Worm (Caenorhabditis elegans) whole organism, L3 larva: ENCODE results near the gene C01B10.9.
A peak's percentile ranks its signal among the peaks of the same experiment; 100 is the strongest.

Experiments used
- ZK546.5 ChIP-seq: sonication (generic microtip); optimal IDR thresholded peaks from 2 replicates; lab custom pipeline; 2017; ENCODE audit warnings: missing biosample characterization, missing genetic modification characterization
- ama-1 ChIP-seq: fragments of 150-350 bp; optimal IDR thresholded peaks from 2 replicates; lab custom pipeline; 2018
- ceh-16 ChIP-seq: sonication (generic microtip); optimal IDR thresholded peaks from 2 replicates; lab custom pipeline; 2017; ENCODE audit warnings: missing biosample characterization, missing genetic modification characterization
- ceh-9 ChIP-seq: sonication (generic microtip); optimal IDR thresholded peaks from 2 replicates; lab custom pipeline; 2018; ENCODE audit warnings: missing biosample characterization, missing genetic modification characterization
- daf-12 ChIP-seq: fragments of 150-350 bp; optimal IDR thresholded peaks from 2 replicates; lab custom pipeline; 2014; ENCODE audit warnings: missing biosample characterization, missing genetic modification reagents, missing genetic modification characterization
- egl-5 ChIP-seq: fragments of 150-350 bp; optimal IDR thresholded peaks from 2 replicates; lab custom pipeline; 2017; ENCODE audit warnings: missing biosample characterization, missing genetic modification reagents, missing genetic modification characterization, inconsistent platforms
- elt-1 ChIP-seq: fragments of 150-350 bp; optimal IDR thresholded peaks from 2 replicates; lab custom pipeline; 2014; ENCODE audit warnings: missing biosample characterization, missing genetic modification characterization
- elt-2 ChIP-seq: sonication (generic microtip); optimal IDR thresholded peaks from 2 replicates; lab custom pipeline; 2016; ENCODE audit warnings: missing genetic modification reagents, mild to moderate bottlenecking, missing genetic modification characterization, missing compliant biosample characterization
- elt-3 ChIP-seq, 3 experiments: fragments of 150-350 bp in 1 of 3; sonication (generic microtip) in 2 of 3; optimal IDR thresholded peaks; 2 replicates in 2 of 3; 4 replicates in 1 of 3; lab custom pipeline; 2014 to 2017; ENCODE audit warnings: missing biosample characterization in 3 of 3, missing genetic modification characterization in 3 of 3
- eor-1 ChIP-seq, 2 experiments: fragments of 150-350 bp; optimal IDR thresholded peaks; 2 replicates each; lab custom pipeline; 2014 to 2018; ENCODE audit warnings: missing biosample characterization in 2 of 2, missing genetic modification characterization in 2 of 2
- fkh-10 ChIP-seq: sonication (generic microtip); optimal IDR thresholded peaks from 2 replicates; lab custom pipeline; 2017; ENCODE audit warnings: missing biosample characterization, missing genetic modification reagents, missing genetic modification characterization
- fkh-2 ChIP-seq: fragments of 150-350 bp; optimal IDR thresholded peaks from 2 replicates; lab custom pipeline; 2014; ENCODE audit warnings: missing biosample characterization, missing genetic modification reagents, missing genetic modification characterization
- hmg-11 ChIP-seq: sonication (generic microtip); optimal IDR thresholded peaks from 2 replicates; lab custom pipeline; 2016; ENCODE audit warnings: missing genetic modification characterization, missing compliant biosample characterization
- lin-15B ChIP-seq: fragments of 150-350 bp; optimal IDR thresholded peaks from 2 replicates; lab custom pipeline; 2014; ENCODE audit warnings: missing biosample characterization, missing genetic modification characterization
- mml-1 ChIP-seq: fragments of 150-350 bp; sonication (generic microtip); optimal IDR thresholded peaks from 3 replicates; lab custom pipeline; 2014; ENCODE audit warnings: missing biosample characterization, missing genetic modification characterization
- nfya-1 ChIP-seq: sonication (generic microtip); optimal IDR thresholded peaks from 2 replicates; lab custom pipeline; 2017; ENCODE audit warnings: missing genetic modification characterization, mild to moderate bottlenecking, missing compliant biosample characterization, antibody characterized with exemption, moderate library complexity; ENCODE audit not compliant: insufficient read depth
- nhr-11 ChIP-seq: fragments of 150-350 bp; optimal IDR thresholded peaks from 2 replicates; lab custom pipeline; 2014; ENCODE audit warnings: missing biosample characterization, missing genetic modification characterization
- nhr-12 ChIP-seq: fragments of 150-350 bp; optimal IDR thresholded peaks from 2 replicates; lab custom pipeline; 2014; ENCODE audit warnings: missing biosample characterization, missing genetic modification characterization
- nhr-23 ChIP-seq: fragments of 150-350 bp; optimal IDR thresholded peaks from 2 replicates; lab custom pipeline; 2014; ENCODE audit warnings: missing biosample characterization, missing genetic modification reagents, missing genetic modification characterization
- nhr-25 ChIP-seq: sonication (generic microtip); optimal IDR thresholded peaks from 2 replicates; lab custom pipeline; 2017; ENCODE audit warnings: missing biosample characterization, missing genetic modification characterization
- nhr-28 ChIP-seq: fragments of 150-350 bp; optimal IDR thresholded peaks from 2 replicates; lab custom pipeline; 2014; ENCODE audit warnings: missing biosample characterization, missing genetic modification characterization
- nhr-43 ChIP-seq: sonication (generic microtip); optimal IDR thresholded peaks from 2 replicates; lab custom pipeline; 2016; ENCODE audit warnings: mild to moderate bottlenecking, missing genetic modification characterization, missing compliant biosample characterization; ENCODE audit not compliant: poor library complexity, severe bottlenecking
- nhr-77 ChIP-seq: fragments of 150-350 bp; optimal IDR thresholded peaks from 2 replicates; lab custom pipeline; 2014; ENCODE audit warnings: missing biosample characterization, missing genetic modification characterization
- pqm-1 ChIP-seq: fragments of 150-350 bp; optimal IDR thresholded peaks from 2 replicates; lab custom pipeline; 2017; ENCODE audit warnings: missing biosample characterization, missing genetic modification characterization, inconsistent platforms
- snpc-4 ChIP-seq: fragments of 150-350 bp; optimal IDR thresholded peaks from 2 replicates; lab custom pipeline; 2014; ENCODE audit warnings: missing biosample characterization, missing genetic modification characterization
- zag-1 ChIP-seq: fragments of 150-350 bp; optimal IDR thresholded peaks from 2 replicates; lab custom pipeline; 2014; ENCODE audit warnings: missing biosample characterization, missing genetic modification characterization

Gene C01B10.9

ce11 chrIV:6653663-6654201 lies 21.7 kb downstream of the C01B10.9 start:
- TF ChIP-seq nhr-23 (peak; percentile 4), nhr-43 (tag; lab: Kevin White, UChicago) (peak; percentile 62), nhr-25 (tag; lab: Kevin White, UChicago) (peak; percentile 70), eor-1 (tag; optimal IDR thresholded peaks at IDR 0.05; lab: Kevin White, UChicago) (no peak)

- no peak for TF ChIP-seq zag-1 (tag; lab: Kevin White, UChicago)
- no peak for TF ChIP-seq elt-1 (tag; lab: Kevin White, UChicago)
- TF ChIP-seq elt-3 (tag; optimal IDR thresholded peaks at IDR 0.05; lab: Kevin White, UChicago) = peak in 1 of 3 experiments; percentile 37
- peak; percentile 32 for TF ChIP-seq nhr-23
- peak; percentile 44 for TF ChIP-seq nhr-25 (tag; lab: Kevin White, UChicago)
- TF ChIP-seq nfya-1 = no peak
- TF ChIP-seq nhr-43 (tag; lab: Kevin White, UChicago) = peak; percentile 31
- TF ChIP-seq, all 47 proteins: peak for 4
These were observed 23.7 kb downstream of the C01B10.9 start for ce11 chrIV:6655747-6656146.

- TF ChIP-seq nfya-1 (no peak), elt-3 (tag; optimal IDR thresholded peaks at IDR 0.05; lab: Kevin White, UChicago) (peak in 2 of 3 experiments; percentile 11 to 51), nhr-25 (tag; lab: Kevin White, UChicago) (peak; percentile 13), ceh-16 (no peak)
- TF ChIP-seq, all 47 proteins: peak for 2
These were observed 25.6 kb downstream of the C01B10.9 start, which contains the start of gene C01B10.11 for ce11 chrIV:6657519-6658031. Gene C01B10.11 (plus strand): TSS chrIV:6657981.

- peak; percentile 28 for TF ChIP-seq ama-1 (lab: Kevin White, UChicago)
- TF ChIP-seq snpc-4 = peak; percentile 54
- no peak for TF ChIP-seq elt-2 (tag; lab: Kevin White, UChicago)
These were observed 32.3 kb downstream of the C01B10.9 start for ce11 chrIV:6664336-6664735.

- TF ChIP-seq ama-1 (lab: Kevin White, UChicago) (no peak), pqm-1 (tag; lab: Kevin White, UChicago) (no peak), egl-5 (tag; lab: Kevin White, UChicago) (no peak), ceh-9 (tag; lab: Kevin White, UChicago) (no peak), daf-12 (no peak), nhr-11 (tag; lab: Kevin White, UChicago) (no peak), lin-15B (tag; lab: Kevin White, UChicago) (no peak), nhr-28 (tag; lab: Kevin White, UChicago) (no peak), nhr-77 (tag; lab: Kevin White, UChicago) (no peak), nhr-12 (tag; lab: Kevin White, UChicago) (no peak), ZK546.5 (tag; lab: Kevin White, UChicago) (no peak), fkh-10 (GFP tag; lab: Kevin White, UChicago) (no peak), hmg-11 (tag; lab: Kevin White, UChicago) (no peak), nhr-25 (tag; lab: Kevin White, UChicago) (no peak), eor-1 (tag; optimal IDR thresholded peaks at IDR 0.05; lab: Kevin White, UChicago) (no peak), mml-1 (tag; lab: Kevin White, UChicago) (no peak), fkh-2 (tag; lab: Kevin White, UChicago) (no peak)
These were observed 35.9 kb downstream of the C01B10.9 start, which contains the start of gene Y73B6A.1 for ce11 chrIV:6667898-6668297. Gene Y73B6A.1 (minus strand): TSS chrIV:6667998.
